Worm (Caenorhabditis elegans): ENCODE data around the gene clec-4.

ce11 chrII:12570523-12570922 is 10.4 kb downstream of the clec-4 start, which contains the start of gene Y38E10A.1:
- TF ChIP-seq unc-98 (GFP tag; IDR thresholded peaks at IDR 0.05), result no peak
- no peak for TF ChIP-seq ztf-4 (tag; optimal IDR thresholded peaks at IDR 0.05)
- TF ChIP-seq nhr-11 (tag; optimal IDR thresholded peaks at IDR 0.05), result no peak
- TF ChIP-seq ztf-11 (tag; optimal IDR thresholded peaks at IDR 0.05), result no peak
- TF ChIP-seq mef-2 (tag; optimal IDR thresholded peaks at IDR 0.05), result no peak
- no peak for TF ChIP-seq dsc-1 (tag; optimal IDR thresholded peaks at IDR 0.05)
- no peak for TF ChIP-seq lin-39 (tag; optimal IDR thresholded peaks at IDR 0.05)
- TF ChIP-seq tlp-1 (tag; optimal IDR thresholded peaks at IDR 0.05), result no peak
- no peak for TF ChIP-seq xbp-1 (tag; optimal IDR thresholded peaks at IDR 0.05)
- no peak for TF ChIP-seq jun-1 (tag; optimal IDR thresholded peaks at IDR 0.05)
- TF ChIP-seq blmp-1 (tag; optimal IDR thresholded peaks at IDR 0.05), result no peak

Measured in whole organism, L1 larva.